Worm (Caenorhabditis elegans): Measurements from ENCODE around the gene clc-19.

clc-19 gene

ce11 chrIII:832855-833504, 40.4 kb downstream of the clc-19 start, which contains the start of gene zip-2:
TSS of gene zip-2 (plus strand) at chrIII:832982.
- TF ChIP-seq ztf-16 (tag; optimal IDR thresholded peaks at IDR 0.05) (no peak), elt-2 (tag; optimal IDR thresholded peaks at IDR 0.05) (peak; percentile 27)

- TF ChIP-seq ceh-2 (tag; optimal IDR thresholded peaks at IDR 0.05) (no peak), rnt-1 (tag; optimal IDR thresholded peaks at IDR 0.05) (no peak), elt-4 (tag; optimal IDR thresholded peaks at IDR 0.05) (no peak), Y22D7AL.16 (tag; optimal IDR thresholded peaks at IDR 0.05) (no peak), hlh-13 (GFP tag; optimal IDR thresholded peaks at IDR 0.05) (no peak), mec-3 (tag; optimal IDR thresholded peaks at IDR 0.05; ENCODE audit: borderline replicate concordance) (no peak), ceh-6 (GFP tag; optimal IDR thresholded peaks at IDR 0.05) (no peak), madf-2 (tag; optimal IDR thresholded peaks at IDR 0.05) (no peak), pha-2 (tag; optimal IDR thresholded peaks at IDR 0.05) (no peak), tbx-7 (tag; optimal IDR thresholded peaks at IDR 0.05) (no peak), gmeb-2 (tag; optimal IDR thresholded peaks at IDR 0.05) (no peak), hlh-8 (tag; optimal IDR thresholded peaks at IDR 0.05) (no peak), ets-4 (tag; optimal IDR thresholded peaks at IDR 0.05) (no peak), sox-2 (GFP tag; IDR thresholded peaks at IDR 0.05) (no peak), fax-1 (tag; optimal IDR thresholded peaks at IDR 0.05) (no peak)
These were observed 41.4 kb downstream of the clc-19 start, which contains the start of gene ceeh-1 for ce11 chrIII:831961-832360. TSS of gene ceeh-1 (minus strand) at chrIII:832277.

ce11 chrIII:825256-825655, 48.1 kb downstream of the clc-19 start:
- no peak for TF ChIP-seq ceh-24 (tag; optimal IDR thresholded peaks at IDR 0.05)
- no peak for TF ChIP-seq rnt-1 (tag; optimal IDR thresholded peaks at IDR 0.05)
- no peak for TF ChIP-seq ahr-1 (tag; optimal IDR thresholded peaks at IDR 0.05)
- TF ChIP-seq sdc-2 (tag; optimal IDR thresholded peaks at IDR 0.05), result no peak
- no peak for TF ChIP-seq lin-11 (tag; optimal IDR thresholded peaks at IDR 0.05)
